Fruit fly (Drosophila melanogaster) whole organism, prepupa: ENCODE measurements around the gene Ugt36D1.

Source experiments
- Blimp-1 ChIP-seq: fragments of 200-800 bp; sonication (Bioruptor generic); optimal IDR thresholded peaks from 3 replicates; lab custom pipeline; 2017; ENCODE audit warnings: missing biosample characterization, missing genetic modification characterization, mild to moderate bottlenecking, moderate library complexity, missing genetic modification reagents
- CG10631 ChIP-seq: fragments of 200-800 bp; sonication (Bioruptor generic); optimal IDR thresholded peaks from 2 replicates; lab custom pipeline; 2016; ENCODE audit warnings: missing biosample characterization, missing genetic modification characterization
- CG10669 ChIP-seq: fragments of 200-800 bp; sonication (Bioruptor generic); optimal IDR thresholded peaks from 3 replicates; lab custom pipeline; 2018; ENCODE audit warnings: missing biosample characterization, mild to moderate bottlenecking, missing genetic modification characterization, moderate library complexity
- CG11902 ChIP-seq: fragments of 200-800 bp; sonication (Bioruptor generic); optimal IDR thresholded peaks from 3 replicates; lab custom pipeline; 2016; ENCODE audit warnings: missing biosample characterization, missing genetic modification characterization
- CG15336 ChIP-seq: fragments of 200-800 bp; sonication (Bioruptor generic); IDR thresholded peaks from 2 replicates; pipeline ENCODE4 v1.3.6; 2022; ENCODE audit warnings: missing biosample characterization, missing genetic modification characterization
- CG1621 ChIP-seq: fragments of 200-800 bp; sonication (Bioruptor generic); optimal IDR thresholded peaks from 3 replicates; lab custom pipeline; 2018; ENCODE audit warnings: missing biosample characterization, mild to moderate bottlenecking, missing genetic modification characterization
- CG16779 ChIP-seq: fragments of 200-800 bp; sonication (Bioruptor generic); optimal IDR thresholded peaks from 3 replicates; lab custom pipeline; 2017; ENCODE audit warnings: missing biosample characterization, mild to moderate bottlenecking, missing genetic modification characterization
- CG3032 ChIP-seq: fragments of 200-800 bp; optimal IDR thresholded peaks from 2 replicates; lab custom pipeline; 2019; ENCODE audit warnings: missing biosample characterization, mild to moderate bottlenecking, missing genetic modification characterization, moderate library complexity
- CG31627 ChIP-seq: fragments of 200-800 bp; sonication (Bioruptor generic); optimal IDR thresholded peaks from 3 replicates; lab custom pipeline; 2016; ENCODE audit warnings: missing biosample characterization, missing genetic modification characterization
- CG34406 ChIP-seq: fragments of 200-800 bp; sonication (Bioruptor generic); optimal IDR thresholded peaks from 3 replicates; lab custom pipeline; 2016; ENCODE audit warnings: missing biosample characterization, missing genetic modification characterization
- CG3919 ChIP-seq: fragments of 200-800 bp; sonication (Bioruptor generic); optimal IDR thresholded peaks from 3 replicates; lab custom pipeline; 2016; ENCODE audit warnings: missing biosample characterization, missing genetic modification characterization
- CG4318 ChIP-seq: fragments of 200-800 bp; sonication (Bioruptor generic); optimal IDR thresholded peaks from 3 replicates; lab custom pipeline; 2017; ENCODE audit warnings: missing biosample characterization, mild to moderate bottlenecking, missing genetic modification characterization
- CG6163 ChIP-seq: fragments of 200-800 bp; sonication (Bioruptor generic); IDR thresholded peaks from 3 replicates; pipeline ENCODE4 v1.3.6; 2022; ENCODE audit warnings: missing biosample characterization, missing genetic modification characterization
- CG6792 ChIP-seq: fragments of 200-800 bp; sonication (Bioruptor generic); optimal IDR thresholded peaks from 3 replicates; lab custom pipeline; 2016; ENCODE audit warnings: missing biosample characterization, missing genetic modification characterization
- CG6808 ChIP-seq: fragments of 200-800 bp; sonication (Bioruptor generic); optimal IDR thresholded peaks from 3 replicates; lab custom pipeline; 2017; ENCODE audit warnings: missing biosample characterization, missing genetic modification characterization, mild to moderate bottlenecking, moderate library complexity, missing genetic modification reagents
- CG6854 ChIP-seq: fragments of 200-800 bp; sonication (Bioruptor generic); optimal IDR thresholded peaks from 2 replicates; lab custom pipeline; 2017; ENCODE audit warnings: missing biosample characterization, mild to moderate bottlenecking, missing genetic modification characterization
- CG7368 ChIP-seq: fragments of 200-800 bp; sonication (Bioruptor generic); optimal IDR thresholded peaks from 3 replicates; lab custom pipeline; 2016; ENCODE audit warnings: missing biosample characterization, missing genetic modification characterization
- CG8119 ChIP-seq: fragments of 200-800 bp; sonication (Bioruptor generic); IDR thresholded peaks from 3 replicates; pipeline ENCODE4 v1.3.6; 2022; ENCODE audit warnings: missing biosample characterization, missing genetic modification characterization
- CG9139 ChIP-seq: fragments of 200-800 bp; sonication (Bioruptor generic); optimal IDR thresholded peaks from 3 replicates; lab custom pipeline; 2017; ENCODE audit warnings: missing biosample characterization, mild to moderate bottlenecking, missing genetic modification characterization
- Eip75B ChIP-seq: fragments of 200-800 bp; sonication (Bioruptor generic); optimal IDR thresholded peaks from 3 replicates; lab custom pipeline; 2016; ENCODE audit warnings: missing biosample characterization, missing genetic modification characterization
- Eip78C ChIP-seq: fragments of 200-800 bp; sonication (Bioruptor generic); peaks from one replicate; lab custom pipeline; 2016; ENCODE audit warnings: missing biosample characterization, missing genetic modification characterization
- Eip93F ChIP-seq: fragments of 200-800 bp; sonication (Bioruptor generic); optimal IDR thresholded peaks from 2 replicates; lab custom pipeline; 2016; ENCODE audit warnings: missing biosample characterization, mild to moderate bottlenecking, missing genetic modification characterization
- Ets21C ChIP-seq: fragments of 200-800 bp; sonication (Bioruptor generic); optimal IDR thresholded peaks from 3 replicates; lab custom pipeline; 2016; ENCODE audit warnings: missing biosample characterization, missing genetic modification characterization
- Gug ChIP-seq: fragments of 200-800 bp; sonication (Bioruptor generic); IDR thresholded peaks from 2 replicates; pipeline ENCODE4 v1.3.6; 2022; ENCODE audit warnings: missing biosample characterization, missing genetic modification characterization
- Hr38 ChIP-seq: sonication (Bioruptor generic); optimal IDR thresholded peaks from 2 replicates; lab custom pipeline; 2016; ENCODE audit warnings: missing biosample characterization, missing genetic modification characterization
- Hr39 ChIP-seq: fragments of 200-800 bp; sonication (Bioruptor generic); optimal IDR thresholded peaks from 2 replicates; lab custom pipeline; 2016; ENCODE audit warnings: missing biosample characterization, missing genetic modification characterization
- Sox102F ChIP-seq: fragments of 200-800 bp; sonication (Bioruptor generic); optimal IDR thresholded peaks from 2 replicates; lab custom pipeline; 2016; ENCODE audit warnings: missing biosample characterization, mild to moderate bottlenecking, missing genetic modification characterization
- Sox15 ChIP-seq: fragments of 200-800 bp; sonication (Bioruptor generic); optimal IDR thresholded peaks from 3 replicates; lab custom pipeline; 2016; ENCODE audit warnings: missing biosample characterization, missing genetic modification characterization
- achi ChIP-seq: fragments of 200-800 bp; sonication (Bioruptor generic); optimal IDR thresholded peaks from 3 replicates; lab custom pipeline; 2016; ENCODE audit warnings: missing biosample characterization, missing genetic modification characterization
- acj6 ChIP-seq: fragments of 200-800 bp; sonication (Bioruptor generic); optimal IDR thresholded peaks from 3 replicates; lab custom pipeline; 2016; ENCODE audit warnings: missing biosample characterization, missing genetic modification characterization
- dac ChIP-seq: fragments of 200-800 bp; sonication (Bioruptor generic); optimal IDR thresholded peaks from 2 replicates; lab custom pipeline; 2017; ENCODE audit warnings: missing biosample characterization, mild to moderate bottlenecking, missing genetic modification characterization
- dsx ChIP-seq: fragments of 200-800 bp; optimal IDR thresholded peaks from 3 replicates; lab custom pipeline; 2019; ENCODE audit warnings: missing biosample characterization, mild to moderate bottlenecking, missing genetic modification characterization, moderate library complexity; ENCODE audit not compliant: poor library complexity, severe bottlenecking
- eg ChIP-seq: fragments of 200-800 bp; sonication (Bioruptor generic); IDR thresholded peaks from 3 replicates; pipeline ENCODE4 v1.3.6; 2022; ENCODE audit warnings: missing biosample characterization, missing genetic modification characterization
- esn ChIP-seq: fragments of 200-800 bp; sonication (Bioruptor generic); optimal IDR thresholded peaks from 2 replicates; lab custom pipeline; 2016; ENCODE audit warnings: missing biosample characterization, mild to moderate bottlenecking, missing genetic modification characterization, moderate library complexity
- net ChIP-seq: fragments of 200-800 bp; sonication (Bioruptor generic); optimal IDR thresholded peaks from 3 replicates; lab custom pipeline; 2016; ENCODE audit warnings: missing biosample characterization, missing genetic modification characterization
- pdm3 ChIP-seq: fragments of 200-800 bp; sonication (Bioruptor generic); optimal IDR thresholded peaks from 3 replicates; lab custom pipeline; 2016; ENCODE audit warnings: missing biosample characterization, missing genetic modification characterization
- ss ChIP-seq, 2 experiments: fragments of 200-800 bp; sonication (Bioruptor generic); optimal IDR thresholded peaks; 2 replicates in 1 of 2; 3 replicates in 1 of 2; lab custom pipeline; 2017 to 2018; ENCODE audit warnings: mild to moderate bottlenecking in 2 of 2, missing biosample characterization in 2 of 2, missing genetic modification characterization in 2 of 2, moderate library complexity in 1 of 2
- svp ChIP-seq: fragments of 200-800 bp; sonication (Bioruptor generic); peaks from one replicate; lab custom pipeline; 2016; ENCODE audit warnings: missing biosample characterization, missing genetic modification characterization
- vri ChIP-seq: fragments of 200-800 bp; sonication (Bioruptor generic); optimal IDR thresholded peaks from 3 replicates; lab custom pipeline; 2016; ENCODE audit warnings: missing biosample characterization, mild to moderate bottlenecking, missing genetic modification characterization

The Ugt36D1 gene

DNA sequence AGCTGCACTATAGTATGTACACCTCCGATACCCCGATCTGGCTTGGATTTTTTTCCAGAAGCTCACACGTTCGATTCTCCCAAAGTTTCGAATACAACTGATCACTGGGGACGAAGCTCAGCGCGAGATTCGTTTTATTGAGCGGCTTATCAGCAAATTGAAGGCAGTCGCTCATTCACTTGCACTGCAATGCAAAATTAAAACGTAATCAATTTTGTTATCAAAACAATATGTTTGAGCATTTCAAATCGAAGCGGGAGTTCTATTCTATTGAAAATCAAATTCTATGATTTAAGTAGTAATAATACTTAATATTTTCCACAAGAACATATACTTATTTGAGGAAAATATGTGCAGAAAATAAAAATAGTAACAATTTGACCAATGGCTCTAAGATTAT, 21.1 kb downstream of the Ugt36D1 start, which contains the start of gene CG33120:
Gene CG33120, minus strand, starts transcription at position 101 of the 400 bp plus-strand sequence.
- TF ChIP-seq achi: no peak
- no peak for TF ChIP-seq CG3919 (GFP tag; lab: Kevin White, UChicago)
- no peak for TF ChIP-seq CG3032 (tag; lab: Kevin White, UChicago)
- no peak for TF ChIP-seq Ets21C
- TF ChIP-seq Eip75B (GFP tag; lab: Kevin White, UChicago): no peak
- no peak for TF ChIP-seq CG6792 (GFP tag; lab: Kevin White, UChicago)
- TF ChIP-seq CG6854 (GFP tag; lab: Kevin White, UChicago): no peak
- TF ChIP-seq Hr39: no peak
- TF ChIP-seq CG9139: no peak
- TF ChIP-seq Sox15 (GFP tag; lab: Kevin White, UChicago): no peak
- no peak for TF ChIP-seq Sox102F (GFP tag; lab: Kevin White, UChicago)
- no peak for TF ChIP-seq Gug
- no peak for TF ChIP-seq svp (GFP tag; lab: Kevin White, UChicago)
- no peak for TF ChIP-seq CG10631 (GFP tag; lab: Kevin White, UChicago)
- no peak for TF ChIP-seq CG4318 (GFP tag; lab: Kevin White, UChicago)
- no peak for TF ChIP-seq Blimp-1
- no peak for TF ChIP-seq CG10669 (GFP tag; lab: Kevin White, UChicago)
- TF ChIP-seq eg (GFP tag; lab: Robert Waterston, UW): no peak
- no peak for TF ChIP-seq CG34406 (GFP tag; lab: Kevin White, UChicago)
- no peak for TF ChIP-seq CG7368 (GFP tag; lab: Kevin White, UChicago)

DNA sequence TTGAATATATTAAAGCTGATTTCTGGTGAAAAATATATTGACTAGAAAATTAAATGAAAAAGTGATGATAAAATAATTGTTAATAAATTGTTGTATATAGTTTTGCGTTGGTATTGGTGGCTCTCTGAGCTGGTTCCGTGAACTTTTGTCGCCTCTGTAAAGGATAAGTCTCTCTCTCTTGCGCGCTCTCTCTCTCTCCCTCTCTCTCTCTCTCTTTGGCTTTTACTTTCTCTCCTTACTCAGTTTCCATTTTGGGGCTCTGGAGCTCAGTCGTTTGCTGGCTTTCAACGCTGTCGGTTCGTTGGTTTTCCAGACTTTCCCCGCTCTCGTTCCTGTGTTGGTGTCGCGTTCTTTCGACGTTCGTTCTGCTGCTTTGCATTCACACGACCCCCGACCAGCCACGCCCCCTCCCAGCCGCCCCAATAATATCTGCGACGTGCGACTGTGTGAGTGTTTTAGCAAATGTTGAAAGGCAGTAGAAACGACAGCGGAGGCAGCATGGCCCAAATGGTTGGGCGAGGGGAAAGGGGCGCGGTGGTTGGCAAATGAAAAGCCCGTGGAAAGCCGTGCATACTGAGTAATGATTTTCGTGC, 21.7 kb downstream of the Ugt36D1 start, which contains the start of gene CG17321:
Gene CG17321, plus strand, starts transcription at position 268 of the 593 bp plus-strand sequence.
- TF ChIP-seq esn: no peak
- TF ChIP-seq CG7368 (GFP tag; lab: Kevin White, UChicago): peak; percentile 23
- TF ChIP-seq ss (GFP tag; optimal IDR thresholded peaks at IDR 0.05; lab: Kevin White, UChicago): peak in 1 of 2 experiments; percentile 13
- TF ChIP-seq net (GFP tag; lab: Kevin White, UChicago): no peak
- no peak for TF ChIP-seq Eip93F (GFP tag; lab: Kevin White, UChicago)
- no peak for TF ChIP-seq Eip75B (GFP tag; lab: Kevin White, UChicago)
- no peak for TF ChIP-seq Hr39
- no peak for TF ChIP-seq dac
- peak; percentile 33 for TF ChIP-seq Eip78C
- no peak for TF ChIP-seq CG9139
- peak; percentile 15; the same call in 1 of the 3 replicates for TF ChIP-seq CG6163 (GFP tag; lab: Robert Waterston, UW)
- TF ChIP-seq CG31627: no peak
- peak; percentile 79 for TF ChIP-seq svp (GFP tag; lab: Kevin White, UChicago)

- no peak for TF ChIP-seq CG15336
- TF ChIP-seq vri (GFP tag; lab: Kevin White, UChicago): no peak
- no peak for TF ChIP-seq acj6
- TF ChIP-seq CG1621 (tag; lab: Kevin White, UChicago): no peak
- TF ChIP-seq CG8119: no peak
- TF ChIP-seq, all 60 proteins: peak for 0
These were observed 22.8 kb downstream of the Ugt36D1 start for dm6 chr2L:18846175-18846574.

DNA sequence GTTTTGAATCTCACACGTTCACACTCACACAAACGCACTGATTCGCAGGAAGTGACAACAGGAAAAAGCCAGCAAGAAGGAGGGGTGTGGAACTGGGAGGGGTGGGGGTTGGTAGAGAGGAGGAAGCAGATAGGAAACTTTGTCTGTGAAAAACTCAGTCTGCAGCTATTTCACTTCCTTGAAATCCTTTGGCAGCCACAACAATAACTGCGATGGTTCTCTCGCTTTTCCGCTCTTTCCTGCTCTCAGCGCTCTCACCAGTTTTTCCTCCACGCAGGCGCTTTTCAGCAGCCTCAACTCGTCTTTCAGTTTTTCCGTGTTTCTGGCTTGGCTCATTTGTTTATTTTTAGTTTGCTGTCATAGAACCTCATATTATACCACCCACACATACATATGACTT, 23.5 kb downstream of the Ugt36D1 start:
- TF ChIP-seq CG11902 (GFP tag; lab: Kevin White, UChicago) (no peak), Hr38 (GFP tag; lab: Kevin White, UChicago) (no peak), achi (no peak), CG16779 (no peak), CG3919 (GFP tag; lab: Kevin White, UChicago) (no peak), Sox15 (GFP tag; lab: Kevin White, UChicago) (no peak), acj6 (no peak), dsx (GFP tag; lab: Kevin White, UChicago) (no peak), pdm3 (GFP tag; lab: Kevin White, UChicago) (no peak), CG6808 (no peak), vri (GFP tag; lab: Kevin White, UChicago) (no peak), Eip78C (no peak)
- TF ChIP-seq, all 60 proteins: peak for 0
